Worm (Caenorhabditis elegans): ENCODE data around the gene knl-1.

- TF ChIP-seq him-1 (tag; optimal IDR thresholded peaks at IDR 0.05) (no peak), dao-5 (tag; optimal IDR thresholded peaks at IDR 0.05) (no peak)
Observed at ce11 chrIII:8249381-8249780, 1.1 kb upstream of the knl-1 start, which contains the start of the genes C02F5.10 and C02F5.2.

Data from whole organism, L4/young adult.